Worm (Caenorhabditis elegans) whole organism, L4 larva: ENCODE results near the gene natc-1.
A peak's percentile ranks its signal among the peaks of the same experiment; 100 is the strongest.

Experiments
- F44E2.7 ChIP-seq: fragments of 200-800 bp; sonication (Bioruptor generic); IDR thresholded peaks from 2 replicates; pipeline ENCODE4 v2.1.2; 2022; ENCODE audit warnings: missing genetic modification characterization, missing compliant biosample characterization
- R02D3.7 ChIP-seq: fragments of 150-350 bp; sonication (generic microtip); optimal IDR thresholded peaks from 3 replicates; lab custom pipeline; 2014; ENCODE audit warnings: missing biosample characterization, missing genetic modification characterization
- Y105C5A.15 ChIP-seq: fragments of 200-800 bp; sonication (Bioruptor generic); IDR thresholded peaks from 2 replicates; pipeline ENCODE4 v1.3.6; 2022; ENCODE audit warnings: missing genetic modification characterization, missing compliant biosample characterization
- Y48G9A.11 ChIP-seq: fragments of 200-800 bp; sonication (Bioruptor generic); IDR thresholded peaks from 2 replicates; pipeline ENCODE4 v1.3.6; 2022; ENCODE audit warnings: missing genetic modification reagents, missing genetic modification characterization, missing compliant biosample characterization
- Y75B8A.6 ChIP-seq: fragments of 200-800 bp; sonication (Bioruptor generic); IDR thresholded peaks from 2 replicates; pipeline ENCODE4 v1.3.6; 2022; ENCODE audit warnings: missing genetic modification reagents, missing genetic modification characterization, missing compliant biosample characterization
- aly-2 ChIP-seq: sonication (generic microtip); optimal IDR thresholded peaks from 2 replicates; lab custom pipeline; 2018; ENCODE audit warnings: missing biosample characterization, missing genetic modification characterization
- ama-1 ChIP-seq: fragments of 150-350 bp; optimal IDR thresholded peaks from 2 replicates; lab custom pipeline; 2014; ENCODE audit warnings: inconsistent platforms, mixed read lengths
- ceh-44 ChIP-seq: fragments of 200-800 bp; sonication (Bioruptor generic); IDR thresholded peaks from 2 replicates; pipeline ENCODE4 v1.3.6; 2022; ENCODE audit warnings: missing genetic modification reagents, missing genetic modification characterization, missing compliant biosample characterization
- ceh-82 ChIP-seq: sonication (generic microtip); optimal IDR thresholded peaks from 2 replicates; lab custom pipeline; 2017; ENCODE audit warnings: missing biosample characterization, missing genetic modification characterization
- cey-2 ChIP-seq: sonication (generic microtip); optimal IDR thresholded peaks from 3 replicates; lab custom pipeline; 2017; ENCODE audit warnings: missing genetic modification characterization, mild to moderate bottlenecking, missing compliant biosample characterization, antibody characterized with exemption, borderline replicate concordance; ENCODE audit not compliant: insufficient read depth
- daf-12 ChIP-seq: fragments of 150-350 bp; optimal IDR thresholded peaks from 2 replicates; lab custom pipeline; 2014; ENCODE audit warnings: missing biosample characterization, missing genetic modification reagents, missing genetic modification characterization
- daf-19 ChIP-seq: fragments of 200-800 bp; sonication (Bioruptor generic); conservative IDR thresholded peaks from 2 replicates; pipeline ENCODE4 v1.3.6; 2022; ENCODE audit warnings: missing genetic modification characterization, missing compliant biosample characterization
- dmd-6 ChIP-seq: fragments of 200-800 bp; sonication (Bioruptor generic); IDR thresholded peaks from 2 replicates; pipeline ENCODE4 v1.3.6; 2022; ENCODE audit warnings: missing genetic modification reagents, missing genetic modification characterization, missing compliant biosample characterization
- dmd-8 ChIP-seq: fragments of 200-800 bp; sonication (Bioruptor generic); IDR thresholded peaks from 2 replicates; pipeline ENCODE4 v1.3.6; 2022; ENCODE audit warnings: missing genetic modification characterization, missing compliant biosample characterization
- duxl-1 ChIP-seq: sonication (generic microtip); optimal IDR thresholded peaks from 2 replicates; lab custom pipeline; 2016; ENCODE audit warnings: mild to moderate bottlenecking, missing genetic modification characterization, moderate library complexity, missing compliant biosample characterization; ENCODE audit not compliant: poor library complexity
- egl-43 ChIP-seq: fragments of 200-800 bp; sonication (Bioruptor generic); IDR thresholded peaks from 2 replicates; pipeline ENCODE4 v1.3.6; 2022; ENCODE audit warnings: missing genetic modification reagents, missing genetic modification characterization, missing compliant biosample characterization
- fkh-10 ChIP-seq: fragments of 150-350 bp; optimal IDR thresholded peaks from 2 replicates; lab custom pipeline; 2014; ENCODE audit warnings: missing biosample characterization, missing genetic modification reagents, missing genetic modification characterization
- fos-1 ChIP-seq: fragments of 150-350 bp; optimal IDR thresholded peaks from 2 replicates; lab custom pipeline; 2014; ENCODE audit warnings: missing biosample characterization, missing genetic modification characterization
- hlh-30 ChIP-seq: sonication (generic microtip); optimal IDR thresholded peaks from 2 replicates; lab custom pipeline; 2017; ENCODE audit warnings: antibody characterized with exemption, mild to moderate bottlenecking, missing genetic modification characterization, missing compliant biosample characterization; ENCODE audit not compliant: insufficient read depth
- hmg-1.1 ChIP-seq: fragments of 200-800 bp; sonication (Bioruptor generic); IDR thresholded peaks from 2 replicates; pipeline ENCODE4 v1.3.6; 2022; ENCODE audit warnings: missing genetic modification reagents, missing genetic modification characterization, missing compliant biosample characterization
- jun-1 ChIP-seq: fragments of 150-350 bp; optimal IDR thresholded peaks from 2 replicates; lab custom pipeline; 2014; ENCODE audit warnings: missing biosample characterization, missing genetic modification reagents, missing genetic modification characterization
- lin-1 ChIP-seq: fragments of 200-800 bp; sonication (Bioruptor generic); IDR thresholded peaks from 2 replicates; pipeline ENCODE4 v1.3.6; 2022; ENCODE audit warnings: missing genetic modification reagents, missing genetic modification characterization, missing compliant biosample characterization
- lin-13 ChIP-seq: fragments of 150-350 bp; optimal IDR thresholded peaks from 2 replicates; lab custom pipeline; 2014; ENCODE audit warnings: missing biosample characterization, missing genetic modification reagents, missing genetic modification characterization
- lin-15B ChIP-seq: fragments of 150-350 bp; sonication (generic microtip); optimal IDR thresholded peaks from 3 replicates; lab custom pipeline; 2014; ENCODE audit warnings: missing biosample characterization, missing genetic modification characterization
- lin-29 ChIP-seq: fragments of 200-800 bp; sonication (Bioruptor generic); IDR thresholded peaks from 2 replicates; pipeline ENCODE4 v1.3.6; 2022; ENCODE audit warnings: missing genetic modification reagents, missing genetic modification characterization, missing compliant biosample characterization
- lin-38 ChIP-seq: fragments of 200-800 bp; sonication (Bioruptor generic); IDR thresholded peaks from 2 replicates; pipeline ENCODE4 v1.3.6; 2022; ENCODE audit warnings: missing genetic modification reagents, missing genetic modification characterization, missing compliant biosample characterization
- lsy-2 ChIP-seq, 2 experiments: fragments of 150-350 bp in 1 of 2; sonication (generic microtip) in 1 of 2; optimal IDR thresholded peaks; 2 replicates each; lab custom pipeline; 2014 to 2017; ENCODE audit warnings: missing biosample characterization in 2 of 2, missing genetic modification characterization in 2 of 2
- madf-5 ChIP-seq, 2 experiments: fragments of 200-800 bp; sonication (Bioruptor generic); IDR thresholded peaks; 2 replicates each; pipeline ENCODE4 v1.3.6; 2022; ENCODE audit warnings: missing compliant biosample characterization in 2 of 2, missing genetic modification characterization in 2 of 2
- mdl-1 ChIP-seq, 2 experiments: fragments of 150-350 bp in 1 of 2; sonication (generic microtip) in 1 of 2; optimal IDR thresholded peaks; 2 replicates each; lab custom pipeline; 2014 to 2017; ENCODE audit warnings: missing biosample characterization in 2 of 2, missing genetic modification characterization in 2 of 2
- mep-1 ChIP-seq: fragments of 150-350 bp; sonication (generic microtip); optimal IDR thresholded peaks from 3 replicates; lab custom pipeline; 2014; ENCODE audit warnings: missing biosample characterization, missing genetic modification characterization
- mes-2 ChIP-seq: sonication (generic microtip); optimal IDR thresholded peaks from 2 replicates; lab custom pipeline; 2016; ENCODE audit warnings: missing genotype, mild to moderate bottlenecking, missing genetic modification characterization, missing compliant biosample characterization; ENCODE audit not compliant: poor library complexity, severe bottlenecking
- nhr-10 ChIP-seq: fragments of 150-350 bp; optimal IDR thresholded peaks from 2 replicates; lab custom pipeline; 2014; ENCODE audit warnings: missing biosample characterization, missing genetic modification characterization
- nhr-48 ChIP-seq: sonication (generic microtip); optimal IDR thresholded peaks from 2 replicates; lab custom pipeline; 2016; ENCODE audit warnings: mild to moderate bottlenecking, missing genetic modification characterization, missing compliant biosample characterization
- nhr-6 ChIP-seq: fragments of 150-350 bp; optimal IDR thresholded peaks from 2 replicates; lab custom pipeline; 2014; ENCODE audit warnings: missing biosample characterization, missing genetic modification characterization
- nhr-77 ChIP-seq: fragments of 150-350 bp; optimal IDR thresholded peaks from 2 replicates; lab custom pipeline; 2014; ENCODE audit warnings: missing biosample characterization, missing genetic modification characterization
- php-3 ChIP-seq: fragments of 200-800 bp; sonication (Bioruptor generic); IDR thresholded peaks from 2 replicates; pipeline ENCODE4 v1.3.6; 2022; ENCODE audit warnings: missing genetic modification reagents, missing genetic modification characterization, missing compliant biosample characterization
- pqm-1 ChIP-seq: sonication (generic microtip); optimal IDR thresholded peaks from 2 replicates; lab custom pipeline; 2017; ENCODE audit warnings: missing biosample characterization, missing genetic modification characterization
- rbr-2 ChIP-seq: sonication (generic microtip); optimal IDR thresholded peaks from 2 replicates; lab custom pipeline; 2016; ENCODE audit warnings: missing genotype, missing genetic modification characterization, missing compliant biosample characterization
- set-16 ChIP-seq: fragments of 200-800 bp; sonication (Bioruptor generic); IDR thresholded peaks from 2 replicates; pipeline ENCODE4 v1.3.6; 2022; ENCODE audit warnings: missing genetic modification reagents, missing genetic modification characterization, missing compliant biosample characterization
- skn-1 ChIP-seq: fragments of 150-350 bp; optimal IDR thresholded peaks from 2 replicates; lab custom pipeline; 2014; ENCODE audit warnings: missing biosample characterization, missing genetic modification characterization
- spr-1 ChIP-seq: sonication (generic microtip); optimal IDR thresholded peaks from 2 replicates; lab custom pipeline; 2016; ENCODE audit warnings: mild to moderate bottlenecking, missing genetic modification characterization, missing compliant biosample characterization
- tag-97 ChIP-seq: fragments of 200-800 bp; sonication (Bioruptor generic); IDR thresholded peaks from 2 replicates; pipeline ENCODE4 v1.3.6; 2022; ENCODE audit warnings: missing genetic modification characterization, missing compliant biosample characterization
- unc-130 ChIP-seq: sonication (generic microtip); optimal IDR thresholded peaks from 2 replicates; lab custom pipeline; 2016; ENCODE audit warnings: missing genetic modification reagents, missing genetic modification characterization, missing compliant biosample characterization
- unc-39 ChIP-seq: sonication (generic microtip); optimal IDR thresholded peaks from 2 replicates; lab custom pipeline; 2017; ENCODE audit warnings: missing biosample characterization, missing genetic modification characterization
- unc-62 ChIP-seq, 3 experiments: fragments of 150-350 bp in 1 of 3; sonication (generic microtip); optimal IDR thresholded peaks in 2 of 3; peaks in 1 of 3; 1 replicate in 1 of 3; 2 replicates in 2 of 3; lab custom pipeline; 2014 to 2017; ENCODE audit warnings: missing biosample characterization in 3 of 3, missing genetic modification characterization in 3 of 3, missing genetic modification reagents in 3 of 3, missing genotype in 1 of 3
- vab-7 ChIP-seq: fragments of 200-800 bp; sonication (Bioruptor generic); IDR thresholded peaks from 2 replicates; pipeline ENCODE4 v1.3.6; 2022; ENCODE audit warnings: missing genetic modification reagents, missing genetic modification characterization, missing compliant biosample characterization
- zag-1 ChIP-seq: fragments of 150-350 bp; optimal IDR thresholded peaks from 2 replicates; lab custom pipeline; 2014; ENCODE audit warnings: missing biosample characterization, missing genetic modification characterization
- zfp-2 ChIP-seq: sonication (generic microtip); optimal IDR thresholded peaks from 2 replicates; lab custom pipeline; 2016; ENCODE audit warnings: mild to moderate bottlenecking, missing genetic modification characterization, missing compliant biosample characterization
- ztf-7 ChIP-seq: fragments of 150-350 bp; optimal IDR thresholded peaks from 2 replicates; lab custom pipeline; 2014; ENCODE audit warnings: missing biosample characterization, missing genetic modification characterization

The natc-1 gene

DNA sequence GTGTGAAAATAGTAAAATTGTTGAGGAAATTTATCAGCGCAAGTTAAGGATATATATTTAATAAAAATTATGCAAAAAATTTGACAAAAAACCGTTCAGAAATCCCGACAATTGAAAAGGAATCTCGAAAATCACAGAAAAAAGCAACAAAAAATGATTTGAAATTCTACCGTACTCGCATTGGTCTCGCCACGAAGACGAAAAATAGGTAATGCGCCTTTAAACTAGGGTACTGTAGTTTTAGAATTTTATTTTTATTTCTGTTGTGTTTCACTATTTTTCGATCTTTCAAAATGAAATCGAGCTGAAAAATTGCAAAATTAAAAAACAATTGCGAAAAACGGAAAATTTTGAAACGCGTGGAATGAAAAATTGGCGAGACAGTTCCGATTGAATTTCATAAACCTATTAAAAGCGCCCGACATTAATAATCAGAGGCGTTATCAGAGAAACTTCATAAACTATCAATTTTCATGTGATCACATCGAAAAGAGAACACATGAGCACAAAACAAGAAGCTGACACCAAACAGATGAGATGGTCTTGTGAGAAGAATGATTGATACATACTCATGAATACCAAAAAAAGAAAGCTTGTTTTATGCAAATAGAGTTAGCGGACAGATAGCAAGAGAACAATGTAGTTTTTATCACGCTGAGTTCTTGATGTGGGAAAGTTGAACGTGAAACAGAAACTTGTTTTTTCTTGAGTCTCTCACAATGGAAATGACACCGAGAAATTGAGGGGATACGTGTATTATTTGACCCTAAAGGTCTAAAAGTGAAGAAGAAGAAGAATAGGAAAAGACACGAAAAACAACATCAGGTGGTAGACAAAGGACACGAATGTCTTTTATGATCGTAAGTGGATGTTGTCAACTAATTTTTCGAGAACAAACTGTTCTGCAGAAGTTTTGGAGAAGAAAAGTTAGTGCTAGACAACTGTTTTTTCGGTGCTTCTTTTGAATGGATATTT is 37.0 kb upstream of the natc-1 start (continued):
- TF ChIP-seq skn-1 (no peak), ama-1 (lab: Kevin White, UChicago) (no peak), dmd-6 (GFP tag; lab: Robert Waterston, UW) (peak; percentile 86), lin-29 (GFP tag; lab: Robert Waterston, UW) (no peak), rbr-2 (tag; lab: Kevin White, UChicago) (no peak), lin-15B (tag; lab: Kevin White, UChicago) (no peak), nhr-6 (tag; lab: Kevin White, UChicago) (no peak), lsy-2 (tag; optimal IDR thresholded peaks at IDR 0.05; lab: Kevin White, UChicago) (peak in 1 of 2 experiments; percentile 42), Y105C5A.15 (GFP tag; lab: Robert Waterston, UW) (no peak), mdl-1 (tag; optimal IDR thresholded peaks at IDR 0.05; lab: Kevin White, UChicago) (peak in 1 of 2 experiments; percentile 44), mep-1 (peak; percentile 39), dmd-8 (GFP tag; lab: Robert Waterston, UW) (no peak), lin-1 (peak; percentile 46; the same call in 1 of the 2 replicates), nhr-48 (tag; lab: Kevin White, UChicago) (peak; percentile 46), aly-2 (tag; lab: Kevin White, UChicago) (no peak), Y48G9A.11 (GFP tag; lab: Robert Waterston, UW) (peak; percentile 19; the same call in 1 of the 2 replicates), zfp-2 (no peak), daf-19 (GFP tag; lab: Robert Waterston, UW) (no peak), unc-130 (GFP tag; lab: Kevin White, UChicago) (no peak), hlh-30 (tag; lab: Kevin White, UChicago) (peak; percentile 86), ceh-82 (tag; lab: Kevin White, UChicago) (no peak), lin-38 (0 out of 2 replicates have a peak, but pooled peaks have one; percentile 5), php-3 (GFP tag; lab: Robert Waterston, UW) (peak; percentile 78), ztf-7 (tag; lab: Kevin White, UChicago) (no peak), nhr-10 (tag; lab: Kevin White, UChicago) (no peak), F44E2.7 (GFP tag; lab: Robert Waterston, UW) (no peak), madf-5 (GFP tag; IDR thresholded peaks at IDR 0.05; lab: Robert Waterston, UW) (no peak), Y75B8A.6 (no peak), egl-43 (GFP tag; lab: Robert Waterston, UW) (no peak), zag-1 (no peak), daf-12 (tag; lab: Kevin White, UChicago) (no peak), ceh-44 (GFP tag; lab: Robert Waterston, UW) (no peak), unc-62 (GFP tag; optimal IDR thresholded peaks at IDR 0.05 in 1 of 2; lab: Kevin White, UChicago) (peak in 1 of 2 experiments; percentile 76), unc-62 (tag; optimal IDR thresholded peaks at IDR 0.05; lab: Kevin White, UChicago) (no peak), duxl-1 (no peak), set-16 (no peak), vab-7 (GFP tag; lab: Robert Waterston, UW) (no peak), mes-2 (tag; lab: Kevin White, UChicago) (peak; percentile 19), fos-1 (tag; lab: Kevin White, UChicago) (no peak), unc-39 (tag; lab: Kevin White, UChicago) (no peak), fkh-10 (GFP tag; lab: Kevin White, UChicago) (no peak), spr-1 (tag; lab: Kevin White, UChicago) (no peak), hmg-1.1 (no peak), tag-97 (no peak), R02D3.7 (tag; lab: Kevin White, UChicago) (no peak), jun-1 (tag; lab: Kevin White, UChicago) (no peak), cey-2 (no peak), pqm-1 (tag; lab: Kevin White, UChicago) (peak; percentile 53), nhr-77 (tag; lab: Kevin White, UChicago) (peak; percentile 69), lin-13 (GFP tag; lab: Kevin White, UChicago) (no peak)
